Worm (Caenorhabditis elegans) whole organism, L4/young adult: Measurements from ENCODE around the gene rif-1.1.

Experiments used
- W03F9.2 ChIP-seq: fragments of 150-350 bp; optimal IDR thresholded peaks from 2 replicates; lab custom pipeline; 2014; ENCODE audit warnings: missing biosample characterization, missing genetic modification characterization
- dao-5 ChIP-seq: sonication (generic microtip); optimal IDR thresholded peaks from 2 replicates; lab custom pipeline; 2016; ENCODE audit warnings: missing genotype, missing genetic modification characterization, moderate library complexity, missing compliant biosample characterization
- him-1 ChIP-seq: sonication (generic microtip); optimal IDR thresholded peaks from 2 replicates; lab custom pipeline; 2016; ENCODE audit warnings: missing genotype, missing genetic modification reagents, missing genetic modification characterization, missing compliant biosample characterization

Gene rif-1.1

DNA sequence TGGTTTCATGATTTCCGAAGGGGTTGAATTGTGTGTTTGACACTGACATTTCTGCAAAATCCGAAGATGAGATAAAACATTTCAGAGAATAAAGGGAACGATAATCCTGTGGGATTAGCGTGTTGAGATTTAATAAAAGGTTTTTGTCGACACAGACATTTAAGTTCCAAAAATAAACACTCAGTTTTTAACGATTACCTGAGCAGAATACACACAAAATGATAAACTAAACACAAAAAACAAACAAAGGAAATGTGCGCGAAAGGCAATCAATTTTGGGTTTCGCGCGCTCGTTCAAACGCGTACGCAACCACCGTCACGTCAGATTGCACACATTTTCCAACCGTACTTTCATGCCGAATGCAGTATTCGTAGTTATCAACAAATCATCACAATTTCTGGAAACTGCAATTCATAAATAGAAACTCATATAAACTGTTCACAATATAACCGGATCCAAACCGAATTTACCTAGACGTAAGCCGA is at the start of gene rif-1.1:
rif-1.1 (minus strand) TSS at position 51 of the 486 bp plus-strand sequence.
- TF ChIP-seq him-1 (no peak), W03F9.2 (tag; lab: Kevin White, UChicago) (no peak), dao-5 (tag; lab: Kevin White, UChicago) (no peak)

DNA sequence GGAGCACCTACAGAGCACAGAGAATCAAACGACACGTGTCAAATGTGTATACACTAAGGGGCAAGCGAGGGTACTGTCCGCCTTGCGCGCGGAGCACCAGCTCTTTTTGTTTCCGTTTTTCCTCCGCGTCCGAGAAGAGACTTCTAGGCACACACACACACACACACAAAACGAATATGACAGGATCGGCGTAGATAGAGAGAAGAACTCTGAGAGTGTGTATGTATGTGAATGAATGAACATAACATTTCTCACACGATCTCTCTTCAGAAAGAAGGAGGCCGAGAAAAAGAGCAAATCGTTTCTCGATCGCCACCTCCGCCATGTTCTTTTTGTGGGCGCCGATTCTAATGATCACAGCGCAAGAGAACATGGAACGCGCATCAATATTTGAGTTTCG is 29.6 kb upstream of the rif-1.1 start, which contains the start of gene nas-6:
nas-6 (minus strand) TSS at position 101 of the 400 bp plus-strand sequence.
- TF ChIP-seq W03F9.2 (tag; lab: Kevin White, UChicago) (no peak), him-1 (no peak), dao-5 (tag; lab: Kevin White, UChicago) (no peak)

DNA sequence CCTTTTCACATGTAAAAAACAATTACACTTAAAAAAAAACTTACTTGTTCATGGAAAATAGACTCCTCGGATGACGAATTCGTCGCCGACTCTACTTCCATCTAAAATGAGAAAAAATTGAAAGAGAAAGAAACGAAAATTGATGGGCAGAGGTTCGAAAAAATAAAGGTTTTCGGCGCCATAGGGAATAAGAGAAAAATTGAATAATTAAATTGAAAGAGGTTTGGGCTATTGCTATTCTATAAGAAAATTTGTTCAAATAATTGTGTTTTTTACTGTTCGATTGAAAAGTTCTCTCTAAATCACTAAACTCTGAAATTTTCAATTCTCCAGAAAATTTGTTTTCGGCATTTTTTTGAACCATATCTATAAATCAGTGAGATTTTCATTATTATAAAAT is 22.2 kb upstream of the rif-1.1 start, which contains the start of gene rabr-2:
rabr-2 (minus strand) TSS at position 101 of the 400 bp plus-strand sequence.
- no peak for TF ChIP-seq him-1
- TF ChIP-seq dao-5 (tag; lab: Kevin White, UChicago) = no peak

DNA sequence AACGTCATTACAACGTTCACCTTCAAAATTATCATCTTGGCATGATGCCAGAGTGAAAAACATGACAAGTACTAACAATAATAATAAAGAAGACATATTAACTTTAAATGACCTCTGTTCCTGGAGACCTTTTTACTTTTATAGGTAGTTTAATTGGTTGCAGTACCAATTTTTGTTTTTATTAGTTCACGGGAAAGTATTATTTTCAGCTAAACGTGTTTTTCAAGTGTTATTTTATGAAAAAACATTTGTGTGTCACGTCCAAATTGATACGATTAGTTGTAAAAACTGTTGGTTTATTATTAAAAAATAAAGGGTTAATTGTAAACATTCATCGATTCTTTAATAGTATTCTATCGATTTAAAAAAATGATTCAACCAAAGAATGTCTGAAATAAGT is 14.7 kb upstream of the rif-1.1 start, which contains the start of gene grl-24:
grl-24 (minus strand) TSS at position 101 of the 400 bp plus-strand sequence.
- TF ChIP-seq dao-5 (tag; lab: Kevin White, UChicago) (no peak), him-1 (no peak), W03F9.2 (tag; lab: Kevin White, UChicago) (no peak)

DNA sequence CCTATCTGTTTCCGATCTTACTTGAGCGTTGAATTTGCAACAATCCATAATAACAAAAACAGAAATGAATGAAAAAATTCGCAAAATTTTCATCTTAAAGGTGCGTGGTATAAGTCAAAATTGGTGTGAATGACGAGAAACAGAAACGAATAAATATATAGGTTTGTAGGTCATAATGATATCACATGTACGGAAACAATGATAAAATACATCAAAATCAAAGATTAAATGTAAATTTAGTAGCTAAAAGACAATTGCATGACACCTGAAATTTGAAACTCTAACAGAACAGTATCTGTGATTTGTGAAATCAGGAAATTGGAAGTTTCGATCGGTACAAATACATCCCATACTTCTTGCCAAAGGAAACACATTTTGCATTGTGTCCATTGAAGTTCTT is 14.2 kb upstream of the rif-1.1 start, which contains the start of gene F11E6.9:
F11E6.9 (minus strand) TSS at position 101 of the 400 bp plus-strand sequence.
- TF ChIP-seq him-1 = no peak
- TF ChIP-seq W03F9.2 (tag; lab: Kevin White, UChicago) = no peak
- no peak for TF ChIP-seq dao-5 (tag; lab: Kevin White, UChicago)

DNA sequence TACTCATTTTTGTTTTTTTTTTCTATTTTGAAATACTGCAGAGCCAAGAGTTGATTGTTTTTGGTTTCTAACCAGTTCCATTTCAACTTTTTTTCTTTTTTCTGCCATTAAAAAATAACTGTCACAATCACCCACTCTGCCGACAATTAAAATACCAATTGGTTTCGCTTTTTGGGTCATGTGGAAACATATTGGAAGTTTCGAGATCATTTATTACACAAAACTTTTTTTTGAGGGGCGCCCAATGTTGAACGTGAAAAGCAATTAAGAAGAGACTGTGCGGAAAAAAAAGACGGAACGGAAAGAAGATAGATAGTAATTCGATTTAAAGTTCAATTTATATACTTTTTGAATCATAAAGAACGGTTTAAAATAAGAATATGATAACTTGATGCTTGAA is 13.0 kb upstream of the rif-1.1 start:
- no peak for TF ChIP-seq dao-5 (tag; lab: Kevin White, UChicago)
- TF ChIP-seq W03F9.2 (tag; lab: Kevin White, UChicago) = no peak
- TF ChIP-seq him-1 = no peak

DNA sequence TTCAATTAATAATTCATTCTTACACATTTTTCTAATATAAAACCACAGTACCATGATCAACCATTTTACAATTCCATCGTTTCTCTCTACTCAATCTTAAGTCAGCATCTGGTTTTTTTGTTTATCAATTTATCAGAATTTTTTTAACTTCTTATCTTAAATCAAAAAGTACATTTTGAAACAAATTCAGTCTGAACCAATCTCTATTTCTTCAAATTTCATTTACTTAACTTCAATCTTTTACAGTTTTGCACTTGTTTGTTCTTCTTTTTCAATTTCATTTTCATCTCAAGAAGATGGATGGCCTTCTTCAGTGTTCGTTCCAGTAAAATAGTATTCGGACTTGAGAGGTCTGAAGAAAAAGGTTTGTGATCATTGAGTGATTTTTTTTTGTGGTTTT is 12.0 kb upstream of the rif-1.1 start, which contains the start of gene gba-3:
gba-3 (plus strand) TSS at position 301 of the 400 bp plus-strand sequence.
- no peak for TF ChIP-seq dao-5 (tag; lab: Kevin White, UChicago)
- no peak for TF ChIP-seq W03F9.2 (tag; lab: Kevin White, UChicago)
- TF ChIP-seq him-1 = no peak

DNA sequence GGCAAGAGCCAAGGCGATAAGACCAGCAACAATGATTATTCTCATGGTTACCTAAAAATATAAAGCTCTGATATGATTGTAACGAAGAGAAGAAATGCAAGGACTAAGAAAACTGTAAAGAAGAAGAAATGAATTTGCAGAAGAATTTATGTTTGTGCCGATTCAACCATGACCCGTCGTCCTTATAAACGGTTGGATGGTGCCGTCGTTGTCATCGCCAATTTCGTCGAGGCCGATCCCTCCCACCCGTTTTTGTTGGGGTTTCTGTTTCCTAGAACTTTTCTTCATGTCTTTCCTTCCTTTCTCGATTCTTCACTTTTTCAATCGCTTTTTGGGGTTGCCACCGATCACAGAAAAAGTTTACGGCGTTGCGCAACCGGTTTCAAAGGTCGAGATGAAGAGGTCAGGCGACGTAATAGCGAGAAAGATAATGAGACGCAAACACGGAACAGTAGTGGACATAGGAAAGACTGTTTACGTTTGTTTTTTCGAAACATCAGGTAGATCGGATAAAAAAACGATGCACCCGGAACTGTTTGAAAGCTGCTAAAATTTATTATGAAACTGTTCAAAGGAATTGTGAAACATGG is 10.9 kb upstream of the rif-1.1 start, which contains the start of gene epic-1:
epic-1 (minus strand) TSS at position 51 of the 590 bp plus-strand sequence.
- TF ChIP-seq him-1 (no peak), W03F9.2 (tag; lab: Kevin White, UChicago) (no peak), dao-5 (tag; lab: Kevin White, UChicago) (no peak)

DNA sequence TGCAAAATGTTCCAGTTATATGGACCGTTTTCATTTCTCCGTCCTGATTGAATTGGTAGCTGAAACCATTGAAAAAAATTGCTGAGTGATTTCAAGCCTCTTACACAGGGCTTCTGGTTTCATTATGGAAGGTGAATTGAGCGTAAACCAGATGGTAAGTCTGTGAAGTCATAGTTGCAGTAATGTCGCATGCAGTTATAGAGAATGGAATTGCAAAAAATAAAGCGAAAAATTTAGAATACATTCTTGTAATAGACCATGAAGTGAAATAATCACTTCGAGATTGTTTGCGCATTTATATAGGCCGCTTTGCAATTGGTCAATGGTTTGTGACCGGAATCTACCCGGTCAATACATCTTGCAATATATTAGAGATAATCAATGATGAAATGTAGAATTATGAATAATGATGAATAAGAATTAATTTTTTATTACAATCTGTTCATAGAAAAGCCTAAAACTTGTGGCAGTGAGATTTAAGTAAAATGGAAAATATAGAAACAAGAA is 9.1 kb upstream of the rif-1.1 start, which contains the start of gene F11E6.4:
F11E6.4 (minus strand) TSS at position 259 of the 507 bp plus-strand sequence.
- no peak for TF ChIP-seq him-1
- TF ChIP-seq W03F9.2 (tag; lab: Kevin White, UChicago) = no peak
- no peak for TF ChIP-seq dao-5 (tag; lab: Kevin White, UChicago)

DNA sequence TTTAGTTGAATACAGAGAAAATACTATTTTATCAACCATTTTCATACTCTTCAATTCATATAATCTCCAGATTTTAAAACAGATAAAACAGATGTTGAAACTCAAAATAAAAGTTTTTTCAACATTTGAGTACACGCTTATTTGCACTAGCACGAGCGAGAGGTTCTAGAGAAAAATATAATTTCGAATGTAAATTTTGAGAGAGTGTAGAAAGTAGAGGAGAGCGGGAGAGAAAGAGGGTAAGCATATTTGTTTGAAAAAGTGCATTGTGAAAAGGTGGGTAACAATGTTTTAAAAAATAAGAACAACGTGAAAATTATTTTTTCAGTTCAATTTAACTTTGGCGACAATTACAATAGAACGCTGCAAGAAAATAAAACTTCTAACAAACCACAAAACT is 6.8 kb upstream of the rif-1.1 start:
- TF ChIP-seq dao-5 (tag; lab: Kevin White, UChicago) (no peak), W03F9.2 (tag; lab: Kevin White, UChicago) (no peak), him-1 (no peak)

DNA sequence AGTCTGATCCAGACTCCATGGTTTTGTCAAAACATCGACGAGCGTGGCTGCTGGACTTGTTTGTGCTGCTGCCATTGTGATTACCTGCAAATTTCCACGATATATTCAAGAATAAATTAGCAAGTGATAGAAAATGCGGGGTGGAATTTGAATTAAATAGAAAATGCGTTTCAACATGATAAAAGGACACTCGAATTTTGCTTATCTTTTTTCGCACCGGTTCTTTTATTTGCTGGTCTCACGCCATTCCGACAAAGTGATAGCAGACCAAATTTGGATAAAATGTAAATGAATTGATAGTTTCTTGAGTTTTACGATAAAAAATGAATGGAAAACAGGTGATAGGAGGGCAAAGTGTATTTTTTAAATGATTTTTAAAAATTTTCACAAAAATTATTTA is 6.3 kb upstream of the rif-1.1 start, which contains the start of gene elo-2:
elo-2 (minus strand) TSS at position 84 of the 400 bp plus-strand sequence.
- TF ChIP-seq W03F9.2 (tag; lab: Kevin White, UChicago) (no peak), him-1 (no peak), dao-5 (tag; lab: Kevin White, UChicago) (no peak)

DNA sequence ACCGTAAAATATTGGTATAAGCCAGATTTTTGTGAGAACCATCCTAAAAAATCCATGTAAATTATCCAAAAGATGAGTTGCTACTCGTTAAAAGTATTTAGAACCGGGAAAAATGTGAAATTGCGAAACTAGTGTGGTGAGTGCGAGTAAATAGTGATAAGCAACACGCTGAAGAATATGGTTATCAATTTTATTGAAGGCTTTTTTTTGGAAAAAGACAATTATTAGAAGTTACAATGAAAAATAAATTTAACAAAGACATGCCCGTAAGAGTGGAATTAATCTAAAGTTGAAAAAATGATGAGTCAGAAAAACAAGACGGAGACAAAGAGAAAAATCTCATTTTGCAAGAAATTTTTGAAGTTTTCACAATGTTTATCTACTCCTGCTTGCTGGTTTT is 4.8 kb upstream of the rif-1.1 start, which contains the start of gene F11E6.6:
F11E6.6 (minus strand) TSS at position 101 of the 400 bp plus-strand sequence.
- TF ChIP-seq W03F9.2 (tag; lab: Kevin White, UChicago) = no peak
- TF ChIP-seq him-1 = no peak
- no peak for TF ChIP-seq dao-5 (tag; lab: Kevin White, UChicago)

DNA sequence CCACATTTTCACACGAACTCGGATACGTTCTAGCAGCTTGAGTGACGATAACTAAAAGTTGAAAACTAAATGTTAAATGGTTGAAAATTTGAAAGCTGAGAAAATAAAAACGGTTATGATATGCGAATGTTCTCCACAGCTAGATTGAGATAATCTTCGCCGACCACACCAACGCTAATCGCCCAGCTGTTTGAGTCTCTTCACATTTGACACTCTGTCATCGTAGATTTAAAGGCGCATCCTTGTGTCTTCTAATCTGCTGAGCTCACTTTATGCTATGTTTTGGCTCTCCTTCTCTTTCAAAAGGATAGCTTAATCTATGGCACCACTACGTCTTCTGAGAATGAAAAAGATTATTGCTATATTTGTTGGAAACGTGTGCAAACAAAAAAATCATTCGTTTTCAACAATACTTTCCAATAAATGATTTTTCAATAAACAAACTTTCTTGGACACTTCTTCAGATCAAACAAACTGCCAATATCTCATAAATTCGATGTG is 2.1 kb upstream of the rif-1.1 start, which contains the start of gene F11E6.10:
F11E6.10 (minus strand) TSS at position 51 of the 501 bp plus-strand sequence.
- TF ChIP-seq dao-5 (tag; lab: Kevin White, UChicago) (no peak), W03F9.2 (tag; lab: Kevin White, UChicago) (no peak), him-1 (no peak)

DNA sequence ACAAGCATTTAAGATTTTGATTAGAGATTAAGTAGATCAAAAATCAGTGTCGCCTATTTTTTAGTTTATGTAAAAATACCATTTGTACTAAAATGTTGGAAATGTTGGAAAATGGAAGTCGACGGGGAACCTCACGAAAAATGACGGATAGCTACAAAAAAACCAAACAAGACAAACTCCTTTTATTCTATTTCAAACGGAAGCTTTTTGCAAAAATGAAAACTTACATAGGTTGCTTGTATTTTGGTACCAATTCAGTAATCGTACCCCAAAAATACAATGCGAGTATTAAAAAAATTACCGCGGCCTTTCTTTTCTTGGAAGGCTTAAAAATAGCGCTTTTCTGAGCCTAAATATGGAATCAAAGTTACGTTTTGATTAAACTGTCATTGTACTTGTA is 7.1 kb downstream of the rif-1.1 start:
- TF ChIP-seq him-1 (no peak), dao-5 (tag; lab: Kevin White, UChicago) (no peak), W03F9.2 (tag; lab: Kevin White, UChicago) (no peak)
